Worm (Caenorhabditis elegans): Measurements from ENCODE around the gene F10E7.9.

Gene F10E7.9

ce11 chrII:7065391-7065790, 44.5 kb downstream of the F10E7.9 start, which contains the start of gene nos-2:
TSS of gene nos-2 (plus strand) at chrII:7065618.
- no peak for TF ChIP-seq ztf-23 (GFP tag; IDR thresholded peaks at IDR 0.05)
- TF ChIP-seq flt-1 (GFP tag; IDR thresholded peaks at IDR 0.05), result no peak
- TF ChIP-seq klf-2 (GFP tag; conservative IDR thresholded peaks at IDR 0.05), result no peak
- TF ChIP-seq ref-1 (GFP tag; conservative IDR thresholded peaks at IDR 0.05), result no peak
- TF ChIP-seq T22C8.4 (GFP tag; IDR thresholded peaks at IDR 0.05), result no peak
- TF ChIP-seq tab-1 (GFP tag; IDR thresholded peaks at IDR 0.05), result no peak
- no peak for TF ChIP-seq cog-1 (tag; optimal IDR thresholded peaks at IDR 0.05)
- TF ChIP-seq ztf-29 (GFP tag; IDR thresholded peaks at IDR 0.05), result no peak
- no peak for TF ChIP-seq med-1 (GFP tag; optimal IDR thresholded peaks at IDR 0.05; ENCODE audit: insufficient read depth)

- TF ChIP-seq ref-1 (GFP tag; conservative IDR thresholded peaks at IDR 0.05) (no peak), cog-1 (tag; optimal IDR thresholded peaks at IDR 0.05) (no peak), flt-1 (GFP tag; IDR thresholded peaks at IDR 0.05) (no peak), tab-1 (GFP tag; IDR thresholded peaks at IDR 0.05) (no peak), ztf-23 (GFP tag; IDR thresholded peaks at IDR 0.05) (no peak), T22C8.4 (GFP tag; IDR thresholded peaks at IDR 0.05) (no peak), med-1 (GFP tag; optimal IDR thresholded peaks at IDR 0.05; ENCODE audit: insufficient read depth) (no peak), klf-2 (GFP tag; conservative IDR thresholded peaks at IDR 0.05) (no peak), ztf-29 (GFP tag; IDR thresholded peaks at IDR 0.05) (no peak)
Measured at ce11 chrII:7061730-7062129, 48.1 kb downstream of the F10E7.9 start, which contains the start of gene acs-6. TSS of gene acs-6 (plus strand) at chrII:7062030.

- no peak for TF ChIP-seq flt-1 (GFP tag; IDR thresholded peaks at IDR 0.05)
- TF ChIP-seq tab-1 (GFP tag; IDR thresholded peaks at IDR 0.05), result no peak
- no peak for TF ChIP-seq klf-2 (GFP tag; conservative IDR thresholded peaks at IDR 0.05)
- TF ChIP-seq cog-1 (tag; optimal IDR thresholded peaks at IDR 0.05), result no peak
- TF ChIP-seq ztf-29 (GFP tag; IDR thresholded peaks at IDR 0.05), result no peak
- TF ChIP-seq ref-1 (GFP tag; conservative IDR thresholded peaks at IDR 0.05), result no peak
- no peak for TF ChIP-seq ztf-23 (GFP tag; IDR thresholded peaks at IDR 0.05)
- TF ChIP-seq med-1 (GFP tag; optimal IDR thresholded peaks at IDR 0.05; ENCODE audit: insufficient read depth), result no peak
- TF ChIP-seq T22C8.4 (GFP tag; IDR thresholded peaks at IDR 0.05), result no peak
Measured at ce11 chrII:7060791-7061190, 49.1 kb downstream of the F10E7.9 start.

- TF ChIP-seq tab-1 (GFP tag; IDR thresholded peaks at IDR 0.05), result no peak
- no peak for TF ChIP-seq flt-1 (GFP tag; IDR thresholded peaks at IDR 0.05)
- no peak for TF ChIP-seq med-1 (GFP tag; optimal IDR thresholded peaks at IDR 0.05; ENCODE audit: insufficient read depth)
- no peak for TF ChIP-seq ztf-29 (GFP tag; IDR thresholded peaks at IDR 0.05)
Measured at ce11 chrII:7060202-7060601, 49.7 kb downstream of the F10E7.9 start.

ce11 chrII:7059274-7059757, 50.5 kb downstream of the F10E7.9 start:
- no peak for TF ChIP-seq flt-1 (GFP tag; IDR thresholded peaks at IDR 0.05)
- TF ChIP-seq cog-1 (tag; optimal IDR thresholded peaks at IDR 0.05), result no peak
- no peak for TF ChIP-seq klf-2 (GFP tag; conservative IDR thresholded peaks at IDR 0.05)
- TF ChIP-seq ref-1 (GFP tag; conservative IDR thresholded peaks at IDR 0.05), result no peak
- TF ChIP-seq T22C8.4 (GFP tag; IDR thresholded peaks at IDR 0.05), result no peak
- TF ChIP-seq ztf-29 (GFP tag; IDR thresholded peaks at IDR 0.05), result no peak
- TF ChIP-seq med-1 (GFP tag; optimal IDR thresholded peaks at IDR 0.05; ENCODE audit: insufficient read depth), result no peak

ce11 chrII:7057860-7058259, 52.0 kb downstream of the F10E7.9 start, which contains the start of gene cth-2:
TSS of gene cth-2 (minus strand) at chrII:7057960.
- TF ChIP-seq klf-2 (GFP tag; conservative IDR thresholded peaks at IDR 0.05) (no peak), flt-1 (GFP tag; IDR thresholded peaks at IDR 0.05) (no peak)

All from whole organism, midembryonic.